Worm (Caenorhabditis elegans): Measurements from ENCODE around the gene daf-15.

DNA sequence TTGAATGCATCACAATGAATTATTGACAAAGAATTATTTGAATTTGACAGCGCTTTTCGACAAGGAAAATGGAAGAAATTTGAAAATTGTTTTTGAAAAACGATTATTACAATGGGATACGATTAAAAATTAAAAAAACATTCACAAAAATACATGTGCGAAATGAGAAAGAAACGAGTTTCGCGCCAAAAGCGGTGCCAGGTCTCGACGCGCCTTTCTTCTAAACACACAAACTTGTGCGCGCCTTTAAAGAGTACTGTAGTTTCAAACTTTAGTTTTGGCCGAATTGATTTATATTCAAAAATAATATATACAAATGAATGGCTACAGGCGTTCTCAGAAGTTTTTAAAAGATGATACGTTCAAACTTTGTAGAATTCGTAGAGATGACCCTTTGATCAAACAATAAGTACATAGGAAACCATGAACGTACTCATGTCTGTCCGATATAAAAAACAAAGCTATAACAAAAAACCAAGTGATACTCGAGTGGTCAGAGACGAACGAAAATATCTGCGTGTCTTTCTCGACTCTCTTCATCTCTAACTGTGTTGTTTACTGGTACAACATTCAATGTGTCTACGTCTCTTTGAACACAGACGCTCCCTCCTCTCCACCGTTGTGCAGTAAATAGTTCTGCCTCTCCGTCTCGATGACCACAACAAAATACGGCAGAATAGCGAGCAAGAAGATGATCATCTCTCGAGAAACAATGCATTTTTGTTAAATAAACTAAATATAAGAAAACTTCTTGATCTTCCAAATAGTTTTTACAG is 18.0 kb upstream of the daf-15 start:
- TF ChIP-seq ama-1 (optimal IDR thresholded peaks at IDR 0.05) (no peak), unc-55 (GFP tag; optimal IDR thresholded peaks at IDR 0.05) (peak; percentile 15), ztf-4 (tag; optimal IDR thresholded peaks at IDR 0.05) (no peak), zag-1 (tag; optimal IDR thresholded peaks at IDR 0.05) (no peak), ceh-16 (tag; optimal IDR thresholded peaks at IDR 0.05) (no peak), lin-13 (GFP tag; optimal IDR thresholded peaks at IDR 0.05) (no peak), ztf-11 (tag; optimal IDR thresholded peaks at IDR 0.05) (no peak), snpc-4 (tag; optimal IDR thresholded peaks at IDR 0.05) (no peak)

Measured in whole organism, L2 larva.